Worm (Caenorhabditis elegans): ENCODE data around the gene clec-156.

- TF ChIP-seq jun-1 (tag; optimal IDR thresholded peaks at IDR 0.05) (no peak), unc-62 (GFP tag; optimal IDR thresholded peaks at IDR 0.05) (no peak), ZK546.5 (tag; optimal IDR thresholded peaks at IDR 0.05) (no peak), ztf-11 (tag; optimal IDR thresholded peaks at IDR 0.05) (no peak), pha-4 (tag; optimal IDR thresholded peaks at IDR 0.05) (no peak), nhr-237 (tag; optimal IDR thresholded peaks at IDR 0.05) (no peak), tbx-2 (tag; optimal IDR thresholded peaks at IDR 0.05) (no peak), ceh-82 (tag; optimal IDR thresholded peaks at IDR 0.05) (no peak), lin-15B (tag; optimal IDR thresholded peaks at IDR 0.05) (no peak), egl-27 (tag; optimal IDR thresholded peaks at IDR 0.05) (no peak), fkh-10 (GFP tag; optimal IDR thresholded peaks at IDR 0.05) (no peak)
Observed at ce11 chrIII:4868643-4869042, 26.6 kb upstream of the clec-156 start, which contains the start of the genes msd-4 and C35D10.3.
